Fruit fly (Drosophila melanogaster): ENCODE data around the gene Gel.

Gene Gel

dm6 chr3R:4243096-4243940, 8.3 kb downstream of the Gel start, which contains the start of gene CG34305 (continued):
- TF ChIP-seq esn (GFP tag; optimal IDR thresholded peaks at IDR 0.05) (peak; percentile 65), CG4318 (GFP tag; optimal IDR thresholded peaks at IDR 0.05) (no peak), lz (GFP tag; optimal IDR thresholded peaks at IDR 0.05) (peak; percentile 38), CG31627 (GFP tag; optimal IDR thresholded peaks at IDR 0.05) (peak; percentile 20), CG9139 (GFP tag; optimal IDR thresholded peaks at IDR 0.05) (no peak), ss (GFP tag; optimal IDR thresholded peaks at IDR 0.05) (no peak), dsx (GFP tag; optimal IDR thresholded peaks at IDR 0.05; ENCODE audit: poor library complexity, severe bottlenecking) (no peak), CG11762 (GFP tag; optimal IDR thresholded peaks at IDR 0.05; ENCODE audit: insufficient read depth) (peak; percentile 4), CG11902 (GFP tag; optimal IDR thresholded peaks at IDR 0.05) (peak; percentile 9), spab (GFP tag; optimal IDR thresholded peaks at IDR 0.05) (no peak), CG8119 (GFP tag; IDR thresholded peaks at IDR 0.05) (no peak), CG6808 (GFP tag; optimal IDR thresholded peaks at IDR 0.05) (no peak), Gug (GFP tag; IDR thresholded peaks at IDR 0.05) (no peak), salr (GFP tag; optimal IDR thresholded peaks at IDR 0.05) (no peak), Hr39 (GFP tag; optimal IDR thresholded peaks at IDR 0.05) (peak; percentile 46), svp (GFP tag) (peak; percentile 66), eg (GFP tag; IDR thresholded peaks at IDR 0.05) (no peak), OdsH (GFP tag; optimal IDR thresholded peaks at IDR 0.05) (peak; percentile 42), CG6854 (GFP tag; optimal IDR thresholded peaks at IDR 0.05) (no peak), CG7368 (GFP tag; optimal IDR thresholded peaks at IDR 0.05) (no peak), CG6792 (GFP tag; optimal IDR thresholded peaks at IDR 0.05) (peak; percentile 35), CG11294 (GFP tag; IDR thresholded peaks at IDR 0.05) (no peak), vri (GFP tag; optimal IDR thresholded peaks at IDR 0.05) (peak; percentile 40), CG32006 (GFP tag; optimal IDR thresholded peaks at IDR 0.05) (no peak), fkh (GFP tag; optimal IDR thresholded peaks at IDR 0.05) (no peak), CG8632 (GFP tag; optimal IDR thresholded peaks at IDR 0.05) (peak; percentile 13), Sox14 (GFP tag; optimal IDR thresholded peaks at IDR 0.05) (no peak), CG3919 (GFP tag; optimal IDR thresholded peaks at IDR 0.05) (peak; percentile 11), CG10669 (GFP tag; optimal IDR thresholded peaks at IDR 0.05) (peak; percentile 32), Eip78C (GFP tag) (peak; percentile 84), Met (GFP tag; optimal IDR thresholded peaks at IDR 0.05) (peak; percentile 62), topi (GFP tag; optimal IDR thresholded peaks at IDR 0.05) (peak; percentile 58), Ets21C (GFP tag; optimal IDR thresholded peaks at IDR 0.05) (peak; percentile 14), cyc (GFP tag; optimal IDR thresholded peaks at IDR 0.05) (peak; percentile 37), Sox102F (GFP tag; optimal IDR thresholded peaks at IDR 0.05) (peak; percentile 28), acj6 (GFP tag; optimal IDR thresholded peaks at IDR 0.05) (peak; percentile 19)

DNA sequence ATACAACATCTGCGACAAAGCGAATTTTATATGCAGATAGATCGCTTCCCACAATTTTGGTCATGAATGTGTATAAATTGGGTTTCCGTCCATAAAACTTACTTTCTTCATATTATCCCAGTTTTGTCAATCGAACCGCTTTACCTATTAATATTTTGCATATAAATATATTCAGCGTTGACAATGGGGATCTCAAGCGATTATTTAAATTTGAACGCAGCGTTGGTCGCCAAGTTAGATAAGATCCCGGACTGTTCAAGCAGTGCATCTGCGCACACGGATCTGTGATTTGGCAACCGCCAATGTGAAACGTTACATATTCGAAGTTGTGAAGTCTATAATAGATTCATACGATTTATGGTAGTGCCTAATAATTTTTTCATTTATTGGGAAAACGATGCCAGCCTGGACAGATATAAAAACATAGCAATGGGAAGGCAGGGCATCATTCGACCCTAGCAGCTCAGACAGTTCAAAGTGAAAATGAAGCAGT, 11.6 kb downstream of the Gel start, which contains the start of gene TwdlF:
Gene TwdlF (plus strand): TSS at position 443 of the 493 bp plus-strand sequence.
- TF ChIP-seq Eip78C (GFP tag) (no peak), topi (GFP tag; optimal IDR thresholded peaks at IDR 0.05) (no peak), CG6163 (GFP tag; IDR thresholded peaks at IDR 0.05) (no peak), CG4318 (GFP tag; optimal IDR thresholded peaks at IDR 0.05) (no peak), CG9139 (GFP tag; optimal IDR thresholded peaks at IDR 0.05) (no peak), CG31627 (GFP tag; optimal IDR thresholded peaks at IDR 0.05) (no peak), Eip93F (GFP tag; optimal IDR thresholded peaks at IDR 0.05) (no peak), ss (GFP tag; optimal IDR thresholded peaks at IDR 0.05) (no peak), CG6792 (GFP tag; optimal IDR thresholded peaks at IDR 0.05) (no peak), spab (GFP tag; optimal IDR thresholded peaks at IDR 0.05) (no peak), CG3032 (tag; optimal IDR thresholded peaks at IDR 0.05) (no peak), Smox (GFP tag; optimal IDR thresholded peaks at IDR 0.05) (no peak), Sox15 (GFP tag; optimal IDR thresholded peaks at IDR 0.05) (no peak), CG10669 (GFP tag; optimal IDR thresholded peaks at IDR 0.05) (no peak), fd85E (GFP tag; optimal IDR thresholded peaks at IDR 0.05) (no peak)

Measured in whole organism, prepupa.